Fruit fly (Drosophila melanogaster) whole organism, embryonic: ENCODE data around the gene CG13365.

ENCODE experiments used
- Blimp-1 ChIP-seq: fragments of 200-800 bp; sonication (Bioruptor generic); optimal IDR thresholded peaks from 3 replicates; lab custom pipeline; 2018; ENCODE audit warnings: missing biosample characterization, missing genetic modification characterization, mild to moderate bottlenecking, moderate library complexity, missing genetic modification reagents
- CG11504 ChIP-seq: fragments of 200-800 bp; sonication (Bioruptor generic); optimal IDR thresholded peaks from 3 replicates; lab custom pipeline; 2019; ENCODE audit warnings: missing biosample characterization, mild to moderate bottlenecking, missing genetic modification characterization, moderate library complexity
- CG15696 ChIP-seq: fragments of 200-800 bp; sonication (Bioruptor generic); optimal IDR thresholded peaks from 2 replicates; lab custom pipeline; 2019; ENCODE audit warnings: missing biosample characterization, mild to moderate bottlenecking, missing genetic modification characterization, moderate library complexity
- CG16815 ChIP-seq: fragments of 200-800 bp; sonication (Bioruptor generic); optimal IDR thresholded peaks from 3 replicates; lab custom pipeline; 2017; ENCODE audit warnings: missing biosample characterization, mild to moderate bottlenecking, missing genetic modification characterization
- CG17829 ChIP-seq: fragments of 200-800 bp; optimal IDR thresholded peaks from 2 replicates; lab custom pipeline; 2019; ENCODE audit warnings: missing biosample characterization, mild to moderate bottlenecking, missing genetic modification characterization, moderate library complexity
- CG18599 ChIP-seq: fragments of 200-800 bp; sonication (Bioruptor generic); optimal IDR thresholded peaks from 3 replicates; lab custom pipeline; 2017; ENCODE audit warnings: missing biosample characterization, missing genetic modification characterization, mild to moderate bottlenecking, moderate library complexity, missing genetic modification reagents
- CG2199 ChIP-seq: fragments of 200-800 bp; sonication (Bioruptor generic); IDR thresholded peaks from 3 replicates; pipeline ENCODE4 v1.3.6; 2022; ENCODE audit warnings: missing biosample characterization, missing genetic modification characterization
- CG2678 ChIP-seq: fragments of 200-800 bp; sonication (Bioruptor generic); optimal IDR thresholded peaks from 3 replicates; lab custom pipeline; 2019; ENCODE audit warnings: missing biosample characterization, mild to moderate bottlenecking, missing genetic modification characterization, moderate library complexity
- CG4328 ChIP-seq: fragments of 200-800 bp; sonication (Bioruptor generic); optimal IDR thresholded peaks from 3 replicates; lab custom pipeline; 2017; ENCODE audit warnings: missing biosample characterization, missing genetic modification reagents, missing genetic modification characterization
- CG4360 ChIP-seq: fragments of 200-800 bp; sonication (Bioruptor generic); IDR thresholded peaks from 2 replicates; pipeline ENCODE4 v1.3.6; 2022; ENCODE audit warnings: missing biosample characterization, missing genetic modification characterization
- CG4707 ChIP-seq: fragments of 200-800 bp; sonication (Bioruptor generic); optimal IDR thresholded peaks from 2 replicates; lab custom pipeline; 2018; ENCODE audit warnings: missing biosample characterization, mild to moderate bottlenecking, missing genetic modification characterization, moderate library complexity
- CG6175 ChIP-seq: fragments of 200-800 bp; sonication (Bioruptor generic); IDR thresholded peaks from 3 replicates; pipeline ENCODE4 v1.3.6; 2022; ENCODE audit warnings: missing biosample characterization, missing genetic modification characterization
- CG6654 ChIP-seq: fragments of 200-800 bp; sonication (Bioruptor generic); optimal IDR thresholded peaks from 2 replicates; lab custom pipeline; 2017; ENCODE audit warnings: missing biosample characterization, mild to moderate bottlenecking, missing genetic modification characterization
- CG7271 ChIP-seq: fragments of 200-800 bp; sonication (Bioruptor generic); optimal IDR thresholded peaks from 2 replicates; lab custom pipeline; 2018; ENCODE audit warnings: missing biosample characterization, mild to moderate bottlenecking, missing genetic modification characterization, moderate library complexity
- CG8290 ChIP-seq, 3 experiments: fragments of 200-800 bp; sonication (Bioruptor generic); optimal IDR thresholded peaks; 2 replicates each; lab custom pipeline; 2016 to 2019; ENCODE audit warnings: missing biosample characterization in 3 of 3, missing genetic modification characterization in 3 of 3, mild to moderate bottlenecking in 2 of 3, moderate library complexity in 1 of 3
- CG8478 ChIP-seq: fragments of >200 bp; optimal IDR thresholded peaks from 2 replicates; lab custom pipeline; 2018
- CG8765 ChIP-seq: fragments of 200-800 bp; sonication (Bioruptor generic); IDR thresholded peaks from 2 replicates; pipeline ENCODE4 v1.3.6; 2022; ENCODE audit warnings: missing biosample characterization, missing genetic modification characterization
- CG8944 ChIP-seq: fragments of 200-800 bp; sonication (Bioruptor generic); optimal IDR thresholded peaks from 3 replicates; lab custom pipeline; 2016; ENCODE audit warnings: missing biosample characterization, missing genetic modification characterization
- CrebB ChIP-seq: fragments of 200-800 bp; sonication (Bioruptor generic); optimal IDR thresholded peaks from 3 replicates; lab custom pipeline; 2018; ENCODE audit warnings: missing biosample characterization, mild to moderate bottlenecking, missing genetic modification characterization
- Dp ChIP-seq: fragments of 200-800 bp; sonication (Bioruptor generic); optimal IDR thresholded peaks from 2 replicates; lab custom pipeline; 2018; ENCODE audit warnings: missing biosample characterization, mild to moderate bottlenecking, missing genetic modification characterization, moderate library complexity
- Drgx ChIP-seq: fragments of 200-800 bp; sonication (Bioruptor generic); IDR thresholded peaks from 2 replicates; pipeline ENCODE4 v1.3.6; 2022; ENCODE audit warnings: missing biosample characterization, missing genetic modification characterization
- Hr51 ChIP-seq, 2 experiments: fragments of 200-800 bp; sonication (Bioruptor generic); optimal IDR thresholded peaks; 2 replicates in 1 of 2; 3 replicates in 1 of 2; lab custom pipeline; 2016 to 2018; ENCODE audit warnings: missing biosample characterization in 2 of 2, missing genetic modification characterization in 2 of 2, mild to moderate bottlenecking in 1 of 2, moderate library complexity in 1 of 2
- Side ChIP-seq: fragments of 200-800 bp; sonication (Bioruptor generic); optimal IDR thresholded peaks from 2 replicates; lab custom pipeline; 2016; ENCODE audit warnings: missing biosample characterization, missing genetic modification characterization
- Spps ChIP-seq: fragments of 200-800 bp; sonication (Bioruptor generic); optimal IDR thresholded peaks from 2 replicates; lab custom pipeline; 2018; ENCODE audit warnings: missing biosample characterization, mild to moderate bottlenecking, missing genetic modification characterization
- Sry-δ ChIP-seq: fragments of 200-800 bp; sonication (Bioruptor generic); optimal IDR thresholded peaks from 2 replicates; lab custom pipeline; 2016; ENCODE audit warnings: missing biosample characterization, missing genetic modification characterization
- Trl ChIP-seq, 3 experiments: fragments of >200 bp in 2 of 3; fragments of 200-800 bp in 1 of 3; sonication (Bioruptor generic) in 1 of 3; optimal IDR thresholded peaks; 2 replicates in 1 of 3; 3 replicates in 2 of 3; lab custom pipeline; 2016 to 2017; ENCODE audit warnings: missing biosample characterization in 1 of 3, missing genetic modification characterization in 1 of 3
- YL-1 ChIP-seq: fragments of 200-800 bp; sonication (Bioruptor generic); optimal IDR thresholded peaks from 3 replicates; lab custom pipeline; 2017; ENCODE audit warnings: missing biosample characterization, mild to moderate bottlenecking, missing genetic modification characterization
- abd-A ChIP-seq: fragments of 200-800 bp; sonication (Bioruptor generic); optimal IDR thresholded peaks from 3 replicates; lab custom pipeline; 2019; ENCODE audit warnings: missing biosample characterization, mild to moderate bottlenecking, missing genetic modification characterization, moderate library complexity
- bab2 ChIP-seq: fragments of 200-800 bp; sonication (Bioruptor generic); optimal IDR thresholded peaks from 2 replicates; lab custom pipeline; 2016; ENCODE audit warnings: missing biosample characterization, missing genetic modification characterization
- bsh ChIP-seq, 2 experiments: fragments of 200-800 bp; sonication (Bioruptor generic); optimal IDR thresholded peaks; 2 replicates each; lab custom pipeline; 2017 to 2018; ENCODE audit warnings: mild to moderate bottlenecking in 2 of 2, missing biosample characterization in 2 of 2, missing genetic modification characterization in 2 of 2, moderate library complexity in 1 of 2
- cg ChIP-seq: fragments of 200-800 bp; sonication (Bioruptor generic); optimal IDR thresholded peaks from 3 replicates; lab custom pipeline; 2019; ENCODE audit warnings: missing biosample characterization, mild to moderate bottlenecking, missing genetic modification characterization, moderate library complexity
- chinmo ChIP-seq: fragments of 200-800 bp; sonication (Bioruptor generic); IDR thresholded peaks from 4 replicates; pipeline ENCODE4 v1.3.6; 2022; ENCODE audit warnings: missing biosample characterization, missing genetic modification characterization; ENCODE audit not compliant: partially characterized antibody
- corto ChIP-seq: fragments of 200-800 bp; sonication (Bioruptor generic); optimal IDR thresholded peaks from 2 replicates; lab custom pipeline; 2016; ENCODE audit warnings: missing biosample characterization, mild to moderate bottlenecking, missing genetic modification characterization, moderate library complexity
- danr ChIP-seq: fragments of 200-800 bp; sonication (Bioruptor generic); IDR thresholded peaks from 2 replicates; pipeline ENCODE4 v1.3.6; 2022; ENCODE audit warnings: missing biosample characterization, missing genetic modification characterization
- dmrt99B ChIP-seq: fragments of 200-800 bp; sonication (Bioruptor generic); optimal IDR thresholded peaks from 2 replicates; lab custom pipeline; 2018; ENCODE audit warnings: missing biosample characterization, mild to moderate bottlenecking, missing genetic modification characterization, moderate library complexity
- fd102C ChIP-seq: fragments of 200-800 bp; sonication (Bioruptor generic); optimal IDR thresholded peaks from 2 replicates; lab custom pipeline; 2018; ENCODE audit warnings: missing biosample characterization, mild to moderate bottlenecking, missing genetic modification characterization, moderate library complexity
- fu2 ChIP-seq: fragments of 200-800 bp; sonication (Bioruptor generic); optimal IDR thresholded peaks from 2 replicates; lab custom pipeline; 2016; ENCODE audit warnings: missing biosample characterization, missing genetic modification characterization
- gsb-n ChIP-seq: fragments of 200-800 bp; sonication (Bioruptor generic); optimal IDR thresholded peaks from 3 replicates; lab custom pipeline; 2018; ENCODE audit warnings: missing biosample characterization, mild to moderate bottlenecking, missing genetic modification characterization
- ind ChIP-seq: fragments of 200-800 bp; sonication (Bioruptor generic); optimal IDR thresholded peaks from 3 replicates; lab custom pipeline; 2016; ENCODE audit warnings: missing biosample characterization, missing genetic modification characterization
- jumu ChIP-seq: fragments of 200-800 bp; sonication (Bioruptor generic); optimal IDR thresholded peaks from 3 replicates; lab custom pipeline; 2016; ENCODE audit warnings: missing biosample characterization, missing genetic modification characterization
- kni ChIP-seq: fragments of 200-800 bp; sonication (Bioruptor generic); optimal IDR thresholded peaks from 3 replicates; lab custom pipeline; 2017; ENCODE audit warnings: mild to moderate bottlenecking, missing biosample characterization, missing genetic modification reagents, missing genetic modification characterization
- mam ChIP-seq: fragments of 200-800 bp; sonication (Bioruptor generic); optimal IDR thresholded peaks from 3 replicates; lab custom pipeline; 2016; ENCODE audit warnings: missing biosample characterization, missing genetic modification characterization
- pros ChIP-seq: fragments of 200-800 bp; sonication (Bioruptor generic); optimal IDR thresholded peaks from 3 replicates; lab custom pipeline; 2019; ENCODE audit warnings: missing biosample characterization, mild to moderate bottlenecking, missing genetic modification characterization, moderate library complexity
- psq ChIP-seq: fragments of 200-800 bp; sonication (Bioruptor generic); optimal IDR thresholded peaks from 2 replicates; lab custom pipeline; 2017; ENCODE audit warnings: missing biosample characterization, missing genetic modification characterization
- sc ChIP-seq, 3 experiments: fragments of >200 bp in 2 of 3; fragments of 200-800 bp in 1 of 3; sonication (Bioruptor generic) in 1 of 3; optimal IDR thresholded peaks; 2 replicates in 2 of 3; 3 replicates in 1 of 3; lab custom pipeline; 2017; ENCODE audit warnings: mild to moderate bottlenecking in 1 of 3, missing biosample characterization in 1 of 3, missing genetic modification characterization in 1 of 3, missing genetic modification reagents in 1 of 3
- so ChIP-seq: fragments of 200-800 bp; sonication (Bioruptor generic); IDR thresholded peaks from 3 replicates; pipeline ENCODE4 v1.3.6; 2022; ENCODE audit warnings: missing biosample characterization, missing genetic modification characterization
- tx ChIP-seq: fragments of 200-800 bp; sonication (Bioruptor generic); optimal IDR thresholded peaks from 2 replicates; lab custom pipeline; 2016; ENCODE audit warnings: missing biosample characterization, missing genetic modification characterization

Gene CG13365

DNA sequence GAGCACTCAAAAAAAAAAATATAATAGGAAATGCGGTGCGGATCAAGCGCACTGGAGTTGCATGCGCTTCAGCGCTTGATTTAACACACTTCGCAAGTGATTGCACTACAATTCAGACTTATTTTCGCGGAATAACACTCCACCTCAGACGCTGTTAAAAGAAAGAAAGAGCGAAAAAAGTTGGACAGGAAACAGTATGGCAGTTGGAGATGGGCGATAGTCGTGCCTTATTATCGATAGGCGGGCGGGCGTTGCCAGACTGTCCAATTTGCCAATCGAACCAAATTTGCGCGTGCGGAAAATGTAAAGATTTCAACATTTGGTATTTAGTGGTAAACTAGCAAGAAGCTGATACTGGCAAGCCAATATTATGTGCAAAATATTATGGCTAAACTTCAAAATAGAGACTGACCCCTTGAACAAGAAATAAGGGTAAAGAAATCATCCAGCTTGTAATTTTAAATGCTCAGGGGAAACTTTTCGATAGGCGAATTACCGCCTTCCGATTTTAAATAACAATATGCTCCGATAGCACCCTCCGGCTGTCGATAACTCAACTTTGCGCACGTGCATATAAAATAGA lies 8.3 kb upstream of the CG13365 start, which contains the start of the genes RpL36 and Mybbp1A (continued):
- TF ChIP-seq chinmo (GFP tag; lab: Robert Waterston, UW) (peak; percentile 80; the same call in 2 of the 4 replicates), CG11504 (tag; lab: Kevin White, UChicago) (no peak), CG17829 (tag; lab: Kevin White, UChicago) (peak; percentile 94), Drgx (GFP tag; lab: Robert Waterston, UW) (peak; percentile 33; the same call in 1 of the 2 replicates), fd102C (GFP tag; lab: Kevin White, UChicago) (peak; percentile 28), CG16815 (GFP tag; lab: Kevin White, UChicago) (peak; percentile 19), Trl (optimal IDR thresholded peaks at IDR 0.05; lab: Kevin White, UChicago) (no peak), Trl (GFP tag; optimal IDR thresholded peaks at IDR 0.05; lab: Kevin White, UChicago) (peak; percentile 80), Hr51 (GFP tag; optimal IDR thresholded peaks at IDR 0.05; lab: Kevin White, UChicago) (peak; percentile 57 to 67), CG4328 (GFP tag; lab: Kevin White, UChicago) (peak; percentile 83), CrebB (peak; percentile 52), tx (GFP tag; lab: Kevin White, UChicago) (peak; percentile 57), CG4360 (GFP tag; lab: Robert Waterston, UW) (no peak), CG4707 (GFP tag; lab: Kevin White, UChicago) (peak; percentile 46), gsb-n (no peak), abd-A (no peak), sc (optimal IDR thresholded peaks at IDR 0.05; lab: Kevin White, UChicago) (no peak), sc (GFP tag; optimal IDR thresholded peaks at IDR 0.05; lab: Kevin White, UChicago) (peak; percentile 57), corto (GFP tag; lab: Kevin White, UChicago) (no peak), Blimp-1 (GFP tag; lab: Kevin White, UChicago) (no peak), CG2678 (tag; lab: Kevin White, UChicago) (peak; percentile 64), CG6654 (GFP tag; lab: Kevin White, UChicago) (no peak), CG6175 (GFP tag; lab: Robert Waterston, UW) (0 out of 3 replicates have a peak, but pooled peaks have one; percentile 30), CG8765 (GFP tag; lab: Robert Waterston, UW) (0 out of 2 replicates have a peak, but pooled peaks have one; percentile 18), bab2 (GFP tag; lab: Kevin White, UChicago) (peak; percentile 62), pros (GFP tag; lab: Kevin White, UChicago) (peak; percentile 21), cg (GFP tag; lab: Kevin White, UChicago) (peak; percentile 62), kni (GFP tag; lab: Kevin White, UChicago) (peak; percentile 79), Spps (no peak), bsh (GFP tag; optimal IDR thresholded peaks at IDR 0.05; lab: Kevin White, UChicago) (peak; percentile 57 to 58), CG8478 (lab: Kevin White, UChicago) (no peak), Side (GFP tag; lab: Kevin White, UChicago) (peak; percentile 86), mam (GFP tag; lab: Kevin White, UChicago) (peak; percentile 75), dmrt99B (no peak), danr (GFP tag; lab: Robert Waterston, UW) (no peak), CG7271 (tag; lab: Kevin White, UChicago) (peak; percentile 68), Dp (peak; percentile 75), ind (GFP tag; lab: Kevin White, UChicago) (peak; percentile 53), CG8290 (GFP tag; optimal IDR thresholded peaks at IDR 0.05; lab: Kevin White, UChicago) (peak; percentile 35), CG8290 (tag; optimal IDR thresholded peaks at IDR 0.05; lab: Kevin White, UChicago) (peak; percentile 48 to 90), CG18599 (peak; percentile 80), fu2 (peak; percentile 54), YL-1 (GFP tag; lab: Kevin White, UChicago) (peak; percentile 84), jumu (GFP tag; lab: Kevin White, UChicago) (peak; percentile 25), Sry-δ (GFP tag; lab: Kevin White, UChicago) (peak; percentile 98), CG15696 (tag; lab: Kevin White, UChicago) (no peak), CG2199 (GFP tag; lab: Robert Waterston, UW) (0 out of 3 replicates have a peak, but pooled peaks have one; percentile 17), CG8944 (GFP tag; lab: Kevin White, UChicago) (peak; percentile 55), psq (GFP tag; lab: Kevin White, UChicago) (peak; percentile 28), so (GFP tag; lab: Robert Waterston, UW) (peak; percentile 57; the same call in 1 of the 3 replicates)
